Worm (Caenorhabditis elegans): ENCODE results near the gene puf-5.
A peak's percentile ranks its signal among the peaks of the same experiment; 100 is the strongest.

puf-5 gene

ce11 chrII:8602337-8602944, 27.1 kb downstream of the puf-5 start, which contains the start of the genes cpf-1 and rpl-26 (continued):
- 0 out of 2 replicates have a peak, but pooled peaks have one; percentile 21 for TF ChIP-seq hmg-1.1 (GFP tag; IDR thresholded peaks at IDR 0.05)
- no peak for TF ChIP-seq Y105C5A.15 (GFP tag; IDR thresholded peaks at IDR 0.05)
- peak; percentile 24 for TF ChIP-seq fkh-10 (GFP tag; optimal IDR thresholded peaks at IDR 0.05)
- TF ChIP-seq lim-7 (GFP tag; IDR thresholded peaks at IDR 0.05): no peak
- TF ChIP-seq vab-7 (GFP tag; IDR thresholded peaks at IDR 0.05): no peak
- no peak for TF ChIP-seq unc-39 (tag; optimal IDR thresholded peaks at IDR 0.05)
- no peak for TF ChIP-seq F10B5.3 (tag; optimal IDR thresholded peaks at IDR 0.05)
- TF ChIP-seq mxl-2 (GFP tag; conservative IDR thresholded peaks at IDR 0.05): no peak
- TF ChIP-seq lin-38 (GFP tag; IDR thresholded peaks at IDR 0.05): peak; percentile 63
- TF ChIP-seq lin-29 (GFP tag; IDR thresholded peaks at IDR 0.05): no peak
- no peak for TF ChIP-seq gei-8 (GFP tag; optimal IDR thresholded peaks at IDR 0.05)
- TF ChIP-seq hlh-30 (tag; optimal IDR thresholded peaks at IDR 0.05; ENCODE audit: insufficient read depth): no peak
- TF ChIP-seq ZK337.2 (GFP tag; IDR thresholded peaks at IDR 0.05): no peak
- TF ChIP-seq spr-1 (tag; optimal IDR thresholded peaks at IDR 0.05): no peak
- TF ChIP-seq egl-43 (GFP tag; IDR thresholded peaks at IDR 0.05): no peak
- TF ChIP-seq F37D6.2 (tag; optimal IDR thresholded peaks at IDR 0.05): no peak
- no peak for TF ChIP-seq ceh-28 (tag; optimal IDR thresholded peaks at IDR 0.05)
- peak; percentile 32 for TF ChIP-seq rbr-2 (tag; optimal IDR thresholded peaks at IDR 0.05)
- TF ChIP-seq unc-62 (GFP tag; optimal IDR thresholded peaks at IDR 0.05 in 1 of 2): no peak
- no peak for TF ChIP-seq unc-62 (tag; optimal IDR thresholded peaks at IDR 0.05)
- no peak for TF ChIP-seq attf-4 (tag; optimal IDR thresholded peaks at IDR 0.05)
- TF ChIP-seq hif-1 (tag; optimal IDR thresholded peaks at IDR 0.05): no peak
- TF ChIP-seq ama-1 (optimal IDR thresholded peaks at IDR 0.05): no peak
- TF ChIP-seq ZK546.5 (tag; optimal IDR thresholded peaks at IDR 0.05): no peak
- no peak for TF ChIP-seq php-3 (GFP tag; IDR thresholded peaks at IDR 0.05)
- TF ChIP-seq dve-1 (tag; optimal IDR thresholded peaks at IDR 0.05; ENCODE audit: insufficient read depth): no peak
- TF ChIP-seq D1046.2 (GFP tag; IDR thresholded peaks at IDR 0.05): no peak
- no peak for TF ChIP-seq nhr-237 (tag; optimal IDR thresholded peaks at IDR 0.05)
- no peak for TF ChIP-seq dmd-9 (GFP tag; IDR thresholded peaks at IDR 0.05)
- TF ChIP-seq zfp-2 (tag; optimal IDR thresholded peaks at IDR 0.05): no peak
- no peak for TF ChIP-seq madf-9 (GFP tag; conservative IDR thresholded peaks at IDR 0.05)
- TF ChIP-seq snpc-4 (tag; optimal IDR thresholded peaks at IDR 0.05): no peak
- TF ChIP-seq lin-15B (tag; optimal IDR thresholded peaks at IDR 0.05): no peak
- TF ChIP-seq zip-11 (GFP tag; IDR thresholded peaks at IDR 0.05): no peak
- TF ChIP-seq mdt-29 (GFP tag; IDR thresholded peaks at IDR 0.05): no peak
- peak; percentile 15 for TF ChIP-seq nhr-6 (tag; optimal IDR thresholded peaks at IDR 0.05)
- peak in 1 of 2 experiments; percentile 89 for TF ChIP-seq lsy-2 (tag; optimal IDR thresholded peaks at IDR 0.05)
- TF ChIP-seq egl-27 (tag; optimal IDR thresholded peaks at IDR 0.05): no peak
- no peak for TF ChIP-seq nhr-41 (GFP tag; IDR thresholded peaks at IDR 0.05)
- TF ChIP-seq ceh-32 (tag; optimal IDR thresholded peaks at IDR 0.05; ENCODE audit: poor library complexity): no peak
- TF ChIP-seq ceh-82 (tag; optimal IDR thresholded peaks at IDR 0.05): no peak
- TF ChIP-seq skn-1 (tag; optimal IDR thresholded peaks at IDR 0.05): no peak
- TF ChIP-seq nhr-42 (GFP tag; IDR thresholded peaks at IDR 0.05): no peak
- no peak for TF ChIP-seq tag-97 (GFP tag; IDR thresholded peaks at IDR 0.05)
- no peak for TF ChIP-seq T20F7.1 (GFP tag; optimal IDR thresholded peaks at IDR 0.05)
- no peak for TF ChIP-seq duxl-1 (tag; optimal IDR thresholded peaks at IDR 0.05; ENCODE audit: poor library complexity)
- TF ChIP-seq ceh-20 (GFP tag; IDR thresholded peaks at IDR 0.05): no peak
- TF ChIP-seq snpc-1.2 (GFP tag; IDR thresholded peaks at IDR 0.05): no peak
- no peak for TF ChIP-seq tra-1 (GFP tag; IDR thresholded peaks at IDR 0.05)
- TF ChIP-seq unc-130 (GFP tag; optimal IDR thresholded peaks at IDR 0.05): no peak
- no peak for TF ChIP-seq sdz-12 (GFP tag; optimal IDR thresholded peaks at IDR 0.05)
- TF ChIP-seq dmd-8 (GFP tag; IDR thresholded peaks at IDR 0.05): no peak

Measured in whole organism, L4 larva.